Worm (Caenorhabditis elegans): ENCODE data around the gene wrt-2.

The wrt-2 gene

ce11 chrX:3115134-3116032 lies 21.2 kb upstream of the wrt-2 start:
- TF ChIP-seq fos-1 (tag; optimal IDR thresholded peaks at IDR 0.05) (peak; percentile 22), nhr-21 (tag; optimal IDR thresholded peaks at IDR 0.05) (peak; percentile 69), lin-11 (tag; optimal IDR thresholded peaks at IDR 0.05) (peak; percentile 66), ceh-16 (tag; optimal IDR thresholded peaks at IDR 0.05) (peak; percentile 75), Y55F3AM.14 (GFP tag; optimal IDR thresholded peaks at IDR 0.05) (no peak), gmeb-1 (tag; optimal IDR thresholded peaks at IDR 0.05) (peak; percentile 12), elt-1 (tag; optimal IDR thresholded peaks at IDR 0.05) (no peak), sma-9 (GFP tag; optimal IDR thresholded peaks at IDR 0.05) (peak; percentile 72), sma-9 (tag; optimal IDR thresholded peaks at IDR 0.05) (no peak), nhr-25 (tag; optimal IDR thresholded peaks at IDR 0.05) (peak; percentile 70), crh-2 (tag; optimal IDR thresholded peaks at IDR 0.05) (peak; percentile 57), sma-3 (GFP tag; optimal IDR thresholded peaks at IDR 0.05) (peak; percentile 73), ama-1 (optimal IDR thresholded peaks at IDR 0.05) (peak; percentile 88), egl-27 (tag; optimal IDR thresholded peaks at IDR 0.05) (no peak), nhr-129 (tag; optimal IDR thresholded peaks at IDR 0.05) (peak; percentile 64)

ce11 chrX:3114306-3115133 lies 20.4 kb upstream of the wrt-2 start, which contains the start of gene gpd-2:
gpd-2 (minus strand) TSS chrX:3114689.
- no peak for TF ChIP-seq ztf-4 (tag; optimal IDR thresholded peaks at IDR 0.05)
- no peak for TF ChIP-seq nhr-21 (tag; optimal IDR thresholded peaks at IDR 0.05)
- TF ChIP-seq peb-1 (tag; optimal IDR thresholded peaks at IDR 0.05): no peak
- TF ChIP-seq sma-9 (GFP tag; optimal IDR thresholded peaks at IDR 0.05): peak; percentile 3
- TF ChIP-seq sma-9 (tag; optimal IDR thresholded peaks at IDR 0.05): no peak
- no peak for TF ChIP-seq aly-2 (tag; optimal IDR thresholded peaks at IDR 0.05)
- no peak for TF ChIP-seq nhr-237 (tag; optimal IDR thresholded peaks at IDR 0.05)
- no peak for TF ChIP-seq elt-3 (tag; optimal IDR thresholded peaks at IDR 0.05)
- TF ChIP-seq ztf-11 (tag; optimal IDR thresholded peaks at IDR 0.05): no peak
- peak in 1 of 2 experiments; percentile 37 for TF ChIP-seq lsy-2 (tag; optimal IDR thresholded peaks at IDR 0.05)
- TF ChIP-seq sma-3 (GFP tag; optimal IDR thresholded peaks at IDR 0.05): no peak
- TF ChIP-seq egl-27 (tag; optimal IDR thresholded peaks at IDR 0.05): no peak
- no peak for TF ChIP-seq nhr-11 (tag; optimal IDR thresholded peaks at IDR 0.05)
- no peak for TF ChIP-seq skn-1 (tag; optimal IDR thresholded peaks at IDR 0.05)
- TF ChIP-seq unc-39 (tag; optimal IDR thresholded peaks at IDR 0.05): no peak
- TF ChIP-seq lin-11 (tag; optimal IDR thresholded peaks at IDR 0.05): no peak
- no peak for TF ChIP-seq crh-2 (tag; optimal IDR thresholded peaks at IDR 0.05)
- TF ChIP-seq fos-1 (tag; optimal IDR thresholded peaks at IDR 0.05): peak; percentile 31
- TF ChIP-seq nhr-129 (tag; optimal IDR thresholded peaks at IDR 0.05): peak; percentile 99
- TF ChIP-seq snpc-4 (tag; optimal IDR thresholded peaks at IDR 0.05): no peak
- TF ChIP-seq alr-1 (tag; optimal IDR thresholded peaks at IDR 0.05): no peak
- TF ChIP-seq nhr-77 (tag; optimal IDR thresholded peaks at IDR 0.05): no peak
- no peak for TF ChIP-seq lin-39 (tag; optimal IDR thresholded peaks at IDR 0.05)
- no peak for TF ChIP-seq R02D3.7 (tag; optimal IDR thresholded peaks at IDR 0.05)
- no peak for TF ChIP-seq mbf-1 (tag; optimal IDR thresholded peaks at IDR 0.05)
- TF ChIP-seq unc-62 (GFP tag; optimal IDR thresholded peaks at IDR 0.05): no peak
- peak; percentile 30 for TF ChIP-seq blmp-1 (tag; optimal IDR thresholded peaks at IDR 0.05; ENCODE audit: insufficient read depth)
- no peak for TF ChIP-seq dmd-4 (tag; optimal IDR thresholded peaks at IDR 0.05)
- peak; percentile 74 for TF ChIP-seq unc-55 (GFP tag; optimal IDR thresholded peaks at IDR 0.05)
- TF ChIP-seq ztf-1 (GFP tag; conservative IDR thresholded peaks at IDR 0.05): no peak
- peak; percentile 6 for TF ChIP-seq sem-4 (tag; optimal IDR thresholded peaks at IDR 0.05)
- TF ChIP-seq nhr-23 (tag; optimal IDR thresholded peaks at IDR 0.05): no peak
- TF ChIP-seq nhr-10 (tag; optimal IDR thresholded peaks at IDR 0.05): no peak
- TF ChIP-seq nhr-12 (tag; optimal IDR thresholded peaks at IDR 0.05): no peak
- TF ChIP-seq F13H6.1 (tag; optimal IDR thresholded peaks at IDR 0.05): no peak
- TF ChIP-seq ZK546.5 (tag; optimal IDR thresholded peaks at IDR 0.05): no peak
- TF ChIP-seq mdl-1 (tag; optimal IDR thresholded peaks at IDR 0.05): no peak
- TF ChIP-seq lin-13 (GFP tag; optimal IDR thresholded peaks at IDR 0.05): peak; percentile 18
- TF ChIP-seq nhr-25 (tag; optimal IDR thresholded peaks at IDR 0.05): no peak
- no peak for TF ChIP-seq mab-5 (tag; optimal IDR thresholded peaks at IDR 0.05)
- peak; percentile 33 for TF ChIP-seq nhr-6 (tag; optimal IDR thresholded peaks at IDR 0.05)
- no peak for TF ChIP-seq ceh-82 (tag; optimal IDR thresholded peaks at IDR 0.05)
- peak; percentile 38 for TF ChIP-seq C34F6.9 (tag; optimal IDR thresholded peaks at IDR 0.05)
- no peak for TF ChIP-seq zag-1 (tag; optimal IDR thresholded peaks at IDR 0.05)
- no peak for TF ChIP-seq gmeb-1 (tag; optimal IDR thresholded peaks at IDR 0.05)
